Worm (Caenorhabditis elegans): ENCODE results near the gene cest-33.

DNA sequence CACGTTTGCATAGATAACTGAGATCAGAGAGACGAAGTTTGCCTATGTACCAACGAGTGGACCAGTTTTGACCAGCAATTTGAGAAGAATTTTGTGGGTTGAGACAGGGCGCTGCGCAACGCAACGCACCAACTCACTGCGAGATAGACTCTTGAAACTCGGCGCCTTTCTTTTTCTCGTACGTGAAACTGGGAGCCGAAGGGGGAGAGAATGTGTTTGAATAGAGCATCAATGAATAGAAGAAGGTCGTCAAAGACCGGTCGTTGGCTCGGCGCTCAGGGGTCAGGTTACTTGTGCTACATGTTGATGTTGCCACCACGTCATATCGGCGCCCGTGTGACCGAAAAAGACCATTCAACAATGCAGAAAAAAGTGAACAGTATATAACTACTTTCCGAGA lies 5.9 kb downstream of the cest-33 start:
- TF ChIP-seq lin-15B (tag; optimal IDR thresholded peaks at IDR 0.05) (no peak), nhr-25 (tag; optimal IDR thresholded peaks at IDR 0.05) (no peak), unc-62 (GFP tag; optimal IDR thresholded peaks at IDR 0.05) (no peak), ztf-11 (tag; optimal IDR thresholded peaks at IDR 0.05) (no peak), skn-1 (tag; optimal IDR thresholded peaks at IDR 0.05) (no peak)
